Fruit fly (Drosophila melanogaster) whole organism, adult: ENCODE measurements around the gene LPCAT.

Experiments
- CG11617 ChIP-seq: fragments of 200-800 bp; sonication (Bioruptor generic); optimal IDR thresholded peaks from 2 replicates; lab custom pipeline; 2017; ENCODE audit warnings: mild to moderate bottlenecking, missing biosample characterization, missing genetic modification reagents, missing genetic modification characterization
- CG7045 ChIP-seq: fragments of 200-800 bp; sonication (Bioruptor generic); optimal IDR thresholded peaks from 2 replicates; lab custom pipeline; 2017; ENCODE audit warnings: missing biosample characterization, mild to moderate bottlenecking, missing genetic modification characterization
- bab1 ChIP-seq: fragments of 200-800 bp; sonication (Bioruptor generic); optimal IDR thresholded peaks from 3 replicates; lab custom pipeline; 2019; ENCODE audit warnings: missing biosample characterization, mild to moderate bottlenecking, missing genetic modification characterization, moderate library complexity
- kay ChIP-seq: fragments of 200-800 bp; sonication (Bioruptor generic); peaks from one replicate; lab custom pipeline; 2016; ENCODE audit warnings: missing biosample characterization, missing genetic modification characterization, borderline replicate concordance
- ovo ChIP-seq: fragments of 200-800 bp; sonication (Bioruptor generic); optimal IDR thresholded peaks from 2 replicates; lab custom pipeline; 2016; ENCODE audit warnings: missing biosample characterization, missing genetic modification characterization

- TF ChIP-seq CG11617 (GFP tag; lab: Kevin White, UChicago), result peak; percentile 94
- peak; percentile 92 for TF ChIP-seq bab1 (GFP tag; lab: Kevin White, UChicago)
- no peak for TF ChIP-seq kay (GFP tag; lab: Kevin White, UChicago)
- peak; percentile 63 for TF ChIP-seq CG7045 (GFP tag; lab: Kevin White, UChicago)
- peak; percentile 98 for TF ChIP-seq ovo (GFP tag; lab: Kevin White, UChicago)
Observed at dm6 chrX:9554346-9554808, 25.4 kb downstream of the LPCAT start, which contains the start of gene RpS28b.
